Worm (Caenorhabditis elegans): ENCODE results near the gene srx-128.
A peak's percentile ranks its signal among the peaks of the same experiment; 100 is the strongest.

srx-128 gene

DNA sequence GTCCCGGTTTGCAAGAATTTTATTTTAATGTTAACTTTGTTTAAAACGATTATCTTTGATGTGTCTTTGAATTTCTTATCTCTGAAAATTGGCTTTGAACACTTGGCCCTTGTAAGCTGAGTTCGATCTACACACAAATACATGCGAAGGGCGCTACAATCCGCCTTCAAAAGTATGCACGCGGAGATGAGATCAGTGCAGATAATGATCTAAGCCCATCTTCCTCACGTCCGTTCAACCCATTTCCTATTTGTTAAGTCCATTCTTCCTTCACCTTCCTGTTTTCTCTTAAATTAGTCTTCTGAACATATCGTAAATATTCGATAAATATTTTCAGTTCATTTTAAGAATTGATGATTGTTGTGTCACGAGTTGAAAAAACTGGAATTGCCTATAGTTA, 29.1 kb downstream of the srx-128 start, which contains the start of gene nhr-175:
Gene nhr-175 (plus strand): TSS at position 339 of the 400 bp plus-strand sequence.
- TF ChIP-seq ceh-18 (tag; optimal IDR thresholded peaks at IDR 0.05) (no peak), dmd-4 (tag; optimal IDR thresholded peaks at IDR 0.05; ENCODE audit: borderline replicate concordance) (no peak), ceh-9 (tag; optimal IDR thresholded peaks at IDR 0.05) (no peak), Y22D7AL.16 (tag; optimal IDR thresholded peaks at IDR 0.05) (no peak)

DNA sequence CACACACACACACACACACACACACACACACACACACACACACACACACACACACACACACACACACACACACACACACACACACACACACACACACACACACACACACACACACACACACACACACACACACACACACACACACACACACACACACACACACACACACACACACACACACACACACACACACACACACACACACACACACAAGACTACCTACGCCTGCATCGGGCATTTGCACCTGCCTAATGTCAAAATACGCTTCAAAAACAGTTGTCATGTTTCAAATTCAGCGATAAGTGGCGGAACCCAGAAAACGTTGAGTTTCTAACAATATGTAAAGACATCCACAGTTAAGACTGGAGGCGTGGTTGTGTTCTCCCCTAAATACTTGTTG, 31.6 kb downstream of the srx-128 start:
- TF ChIP-seq ceh-19 (GFP tag; optimal IDR thresholded peaks at IDR 0.05) = peak; percentile 51
- peak; percentile 51 for TF ChIP-seq ceh-6 (GFP tag; optimal IDR thresholded peaks at IDR 0.05)
- peak; percentile 29 for TF ChIP-seq gmeb-2 (tag; optimal IDR thresholded peaks at IDR 0.05)
- peak; percentile 33 for TF ChIP-seq lin-11 (tag; optimal IDR thresholded peaks at IDR 0.05)
- peak; percentile 50 for TF ChIP-seq pat-9 (tag; optimal IDR thresholded peaks at IDR 0.05)

DNA sequence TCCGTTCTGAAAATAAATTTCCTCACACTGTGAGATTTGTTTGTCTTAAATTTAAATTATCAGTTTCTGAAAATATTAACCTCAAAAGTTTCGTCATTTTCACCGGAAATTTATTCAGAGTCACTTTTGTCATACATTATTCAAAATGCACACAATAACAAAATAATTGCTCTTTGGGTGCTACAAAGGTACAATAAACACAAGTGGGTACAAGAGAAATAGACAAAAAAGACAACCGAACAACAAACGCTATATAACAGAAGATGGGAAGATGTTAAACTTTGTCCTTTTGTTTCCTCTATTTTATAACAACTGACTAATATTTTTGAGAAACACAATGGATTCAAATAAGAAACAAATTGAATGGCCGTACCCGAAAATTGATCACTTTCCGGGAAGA, 32.3 kb downstream of the srx-128 start:
- TF ChIP-seq pqm-1 (tag; optimal IDR thresholded peaks at IDR 0.05) = no peak
- no peak for TF ChIP-seq ceh-48 (tag; optimal IDR thresholded peaks at IDR 0.05)
- no peak for TF ChIP-seq ceh-24 (tag; optimal IDR thresholded peaks at IDR 0.05)
- no peak for TF ChIP-seq C08G9.2 (tag; optimal IDR thresholded peaks at IDR 0.05)
- TF ChIP-seq elt-4 (tag; optimal IDR thresholded peaks at IDR 0.05) = no peak
- TF ChIP-seq pax-1 (tag; optimal IDR thresholded peaks at IDR 0.05) = no peak
- no peak for TF ChIP-seq pros-1 (tag; optimal IDR thresholded peaks at IDR 0.05)
- TF ChIP-seq T23F11.4 (GFP tag; optimal IDR thresholded peaks at IDR 0.05) = no peak
- TF ChIP-seq nhr-232 (tag; optimal IDR thresholded peaks at IDR 0.05) = no peak
- TF ChIP-seq eyg-1 (tag; optimal IDR thresholded peaks at IDR 0.05) = no peak
- TF ChIP-seq ztf-16 (tag; optimal IDR thresholded peaks at IDR 0.05) = no peak
- TF ChIP-seq unc-86 (tag; optimal IDR thresholded peaks at IDR 0.05) = no peak
- no peak for TF ChIP-seq ceh-18 (tag; optimal IDR thresholded peaks at IDR 0.05)
- no peak for TF ChIP-seq fkh-6 (tag; optimal IDR thresholded peaks at IDR 0.05)
- TF ChIP-seq sox-4 (tag; optimal IDR thresholded peaks at IDR 0.05) = no peak
- TF ChIP-seq gmeb-2 (tag; optimal IDR thresholded peaks at IDR 0.05) = no peak
- TF ChIP-seq ceh-45 (GFP tag; IDR thresholded peaks at IDR 0.05) = no peak

DNA sequence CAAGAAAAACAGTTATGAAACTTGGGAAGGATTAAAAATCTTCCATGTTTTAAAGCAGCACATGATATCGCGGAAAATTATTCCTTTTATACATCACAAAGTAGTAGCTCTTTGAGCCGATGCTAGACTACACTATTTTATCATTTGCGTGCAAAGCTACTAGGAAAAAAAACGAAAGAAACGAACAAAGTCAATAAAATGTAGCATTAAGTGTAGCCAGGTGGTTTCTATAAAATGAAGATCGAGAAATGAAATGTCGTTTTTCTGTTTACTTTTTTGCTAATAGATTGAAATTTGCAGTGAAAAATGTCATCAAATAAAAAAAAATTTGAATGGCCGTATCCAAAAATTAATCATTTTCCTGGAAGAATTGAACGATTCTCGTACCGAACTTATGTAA, 35.6 kb downstream of the srx-128 start, which contains the start of gene cpt-5:
Gene cpt-5 (plus strand): TSS at position 301 of the 400 bp plus-strand sequence.
- TF ChIP-seq pros-1 (tag; optimal IDR thresholded peaks at IDR 0.05) (no peak), pat-9 (tag; optimal IDR thresholded peaks at IDR 0.05) (no peak), ttx-3 (tag; optimal IDR thresholded peaks at IDR 0.05) (no peak), hlh-8 (tag; optimal IDR thresholded peaks at IDR 0.05) (no peak), hlh-13 (GFP tag; optimal IDR thresholded peaks at IDR 0.05) (no peak), fkh-10 (GFP tag; optimal IDR thresholded peaks at IDR 0.05) (no peak), pax-1 (tag; optimal IDR thresholded peaks at IDR 0.05) (no peak), ama-1 (optimal IDR thresholded peaks at IDR 0.05) (no peak), eyg-1 (tag; optimal IDR thresholded peaks at IDR 0.05) (no peak), elt-2 (tag; optimal IDR thresholded peaks at IDR 0.05) (no peak), ceh-48 (tag; optimal IDR thresholded peaks at IDR 0.05) (no peak), pha-2 (tag; optimal IDR thresholded peaks at IDR 0.05) (no peak), unc-42 (tag; optimal IDR thresholded peaks at IDR 0.05) (no peak), ztf-16 (tag; optimal IDR thresholded peaks at IDR 0.05) (no peak)

DNA sequence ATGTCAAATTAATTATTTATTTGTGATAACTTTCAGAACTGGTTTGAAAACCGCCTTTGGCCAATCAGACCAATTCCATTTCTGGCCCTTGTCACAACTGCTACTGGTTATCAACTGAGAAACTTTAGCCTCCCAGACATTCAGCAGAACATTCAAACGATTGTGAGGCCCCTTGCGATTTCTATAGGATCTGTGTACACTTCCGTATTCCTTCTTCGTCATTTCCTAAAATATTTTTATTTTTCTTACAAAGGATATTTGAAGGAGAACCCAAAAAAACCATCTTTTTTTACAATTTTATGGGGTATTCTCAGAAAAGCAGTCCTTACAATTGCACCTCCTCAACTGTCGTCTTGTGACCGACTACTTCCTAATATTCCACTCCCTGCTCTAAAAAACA, 36.0 kb downstream of the srx-128 start:
- TF ChIP-seq dmd-4 (tag; optimal IDR thresholded peaks at IDR 0.05; ENCODE audit: borderline replicate concordance) (no peak), pha-2 (tag; optimal IDR thresholded peaks at IDR 0.05) (no peak), ceh-22 (tag; optimal IDR thresholded peaks at IDR 0.05) (no peak), ama-1 (optimal IDR thresholded peaks at IDR 0.05) (no peak), zip-5 (tag; optimal IDR thresholded peaks at IDR 0.05) (no peak), ets-4 (tag; optimal IDR thresholded peaks at IDR 0.05) (no peak), ceh-45 (GFP tag; IDR thresholded peaks at IDR 0.05) (no peak), ahr-1 (tag; optimal IDR thresholded peaks at IDR 0.05) (no peak), nfya-1 (tag; optimal IDR thresholded peaks at IDR 0.05) (no peak), eyg-1 (tag; optimal IDR thresholded peaks at IDR 0.05) (no peak), F13H6.1 (tag; optimal IDR thresholded peaks at IDR 0.05) (no peak), ceh-19 (GFP tag; optimal IDR thresholded peaks at IDR 0.05) (no peak), ceh-9 (tag; optimal IDR thresholded peaks at IDR 0.05) (no peak), unc-86 (tag; optimal IDR thresholded peaks at IDR 0.05) (no peak), ceh-48 (tag; optimal IDR thresholded peaks at IDR 0.05) (no peak), pag-3 (tag; optimal IDR thresholded peaks at IDR 0.05; ENCODE audit: borderline replicate concordance) (no peak), rnt-1 (tag; optimal IDR thresholded peaks at IDR 0.05) (no peak)
